Worm (Caenorhabditis elegans): ENCODE measurements around the gene lido-10.

lido-10 gene

ce11 chrII:2996721-2997120, 5.6 kb upstream of the lido-10 start, which contains the start of gene lido-8:
Gene lido-8 (plus strand): TSS chrII:2997021.
- TF ChIP-seq nhr-2 (tag; optimal IDR thresholded peaks at IDR 0.05), result no peak
- no peak for TF ChIP-seq blmp-1 (tag; optimal IDR thresholded peaks at IDR 0.05)
- peak; percentile 64 for TF ChIP-seq zip-8 (tag; optimal IDR thresholded peaks at IDR 0.05)
- TF ChIP-seq ham-2 (GFP tag; optimal IDR thresholded peaks at IDR 0.05), result no peak

ce11 chrII:2997828-2998441, 4.4 kb upstream of the lido-10 start:
- TF ChIP-seq zip-8 (tag; optimal IDR thresholded peaks at IDR 0.05) (peak; percentile 100), pha-4 (tag; optimal IDR thresholded peaks at IDR 0.05) (no peak)

ce11 chrII:3000535-3001264, 1.6 kb upstream of the lido-10 start, which contains the start of gene lido-9:
Gene lido-9 (plus strand): TSS chrII:3000768.
- no peak for TF ChIP-seq sptf-1 (tag; optimal IDR thresholded peaks at IDR 0.05)
- TF ChIP-seq ham-2 (GFP tag; optimal IDR thresholded peaks at IDR 0.05), result no peak
- no peak for TF ChIP-seq mab-5 (tag; optimal IDR thresholded peaks at IDR 0.05)
- TF ChIP-seq unc-62 (GFP tag; optimal IDR thresholded peaks at IDR 0.05), result no peak
- TF ChIP-seq drap-1 (GFP tag; optimal IDR thresholded peaks at IDR 0.05), result no peak
- TF ChIP-seq cnd-1 (tag; optimal IDR thresholded peaks at IDR 0.05), result peak; percentile 24
- peak; percentile 19 for TF ChIP-seq ceh-83 (GFP tag; optimal IDR thresholded peaks at IDR 0.05)
- TF ChIP-seq ceh-43 (GFP tag; optimal IDR thresholded peaks at IDR 0.05), result no peak

ce11 chrII:3003667-3004066, 1.4 kb downstream of the lido-10 start, which contains the start of gene lido-11:
Gene lido-11 (plus strand): TSS chrII:3003967.
- TF ChIP-seq drap-1 (GFP tag; optimal IDR thresholded peaks at IDR 0.05) (no peak), unc-62 (GFP tag; optimal IDR thresholded peaks at IDR 0.05) (no peak), mab-5 (tag; optimal IDR thresholded peaks at IDR 0.05) (no peak), hlh-1 (tag; optimal IDR thresholded peaks at IDR 0.05) (no peak), nhr-237 (tag; optimal IDR thresholded peaks at IDR 0.05) (no peak), tbx-8 (GFP tag; optimal IDR thresholded peaks at IDR 0.05) (no peak), mep-1 (tag; optimal IDR thresholded peaks at IDR 0.05) (no peak), blmp-1 (tag; optimal IDR thresholded peaks at IDR 0.05) (no peak), flh-1 (GFP tag; optimal IDR thresholded peaks at IDR 0.05) (no peak), nhr-76 (tag; optimal IDR thresholded peaks at IDR 0.05) (no peak)

ce11 chrII:3005499-3005898, 3.2 kb downstream of the lido-10 start, which contains the start of gene lido-12:
Gene lido-12 (plus strand): TSS chrII:3005799.
- no peak for TF ChIP-seq nhr-76 (tag; optimal IDR thresholded peaks at IDR 0.05)
- TF ChIP-seq M03D4.4 (tag; optimal IDR thresholded peaks at IDR 0.05), result no peak
- TF ChIP-seq unc-39 (tag; optimal IDR thresholded peaks at IDR 0.05), result no peak
- TF ChIP-seq lin-13 (tag; optimal IDR thresholded peaks at IDR 0.05), result no peak

ce11 chrII:3008400-3008799, 6.1 kb downstream of the lido-10 start, which contains the start of gene sdz-5:
Gene sdz-5 (plus strand): TSS chrII:3008700.
- no peak for TF ChIP-seq mls-2 (tag; optimal IDR thresholded peaks at IDR 0.05)
- peak; percentile 8 for TF ChIP-seq ceh-39 (tag; optimal IDR thresholded peaks at IDR 0.05)

- TF ChIP-seq elt-1 (tag; optimal IDR thresholded peaks at IDR 0.05; ENCODE audit: borderline replicate concordance, insufficient read depth) (no peak), mep-1 (tag; optimal IDR thresholded peaks at IDR 0.05) (no peak), ceh-43 (GFP tag; optimal IDR thresholded peaks at IDR 0.05) (no peak), mls-2 (tag; optimal IDR thresholded peaks at IDR 0.05) (no peak), mab-5 (tag; optimal IDR thresholded peaks at IDR 0.05) (no peak), pha-4 (tag; optimal IDR thresholded peaks at IDR 0.05) (no peak), zip-8 (tag; optimal IDR thresholded peaks at IDR 0.05) (no peak), sptf-1 (tag; optimal IDR thresholded peaks at IDR 0.05) (no peak), flh-1 (GFP tag; optimal IDR thresholded peaks at IDR 0.05) (no peak), blmp-1 (tag; optimal IDR thresholded peaks at IDR 0.05) (no peak), elt-3 (tag; optimal IDR thresholded peaks at IDR 0.05) (no peak)
Observed at ce11 chrII:3012133-3012532, 9.8 kb downstream of the lido-10 start, which contains the start of gene C41H7.9. Gene C41H7.9 (minus strand): TSS chrII:3012233.

All from whole organism, mixed stage, embryonic.